Worm (Caenorhabditis elegans) whole organism, L2 larva: Measurements from ENCODE around the gene C02B4.3.

ENCODE experiments used
- C34F6.9 ChIP-seq: fragments of 150-350 bp; optimal IDR thresholded peaks from 2 replicates; lab custom pipeline; 2014; ENCODE audit warnings: missing biosample characterization, missing genetic modification characterization
- F13H6.1 ChIP-seq: sonication (generic microtip); optimal IDR thresholded peaks from 2 replicates; lab custom pipeline; 2016; ENCODE audit warnings: missing genetic modification characterization, missing compliant biosample characterization
- R02D3.7 ChIP-seq: fragments of 150-350 bp; optimal IDR thresholded peaks from 2 replicates; lab custom pipeline; 2014; ENCODE audit warnings: missing biosample characterization, missing genetic modification characterization
- Y55F3AM.14 ChIP-seq: fragments of 200-800 bp; sonication (Bioruptor generic); optimal IDR thresholded peaks from 2 replicates; lab custom pipeline; 2018; ENCODE audit warnings: mild to moderate bottlenecking, missing genetic modification characterization, missing compliant biosample characterization
- aly-2 ChIP-seq: fragments of 150-350 bp; optimal IDR thresholded peaks from 2 replicates; lab custom pipeline; 2014; ENCODE audit warnings: missing biosample characterization, missing genetic modification characterization
- ama-1 ChIP-seq: fragments of 150-350 bp; optimal IDR thresholded peaks from 2 replicates; lab custom pipeline; 2018; ENCODE audit warnings: inconsistent platforms
- blmp-1 ChIP-seq: sonication (generic microtip); optimal IDR thresholded peaks from 2 replicates; lab custom pipeline; 2017; ENCODE audit warnings: missing genetic modification characterization, mild to moderate bottlenecking, missing compliant biosample characterization, antibody characterized with exemption, moderate library complexity; ENCODE audit not compliant: insufficient read depth
- ceh-16 ChIP-seq: fragments of 150-350 bp; optimal IDR thresholded peaks from 2 replicates; lab custom pipeline; 2014; ENCODE audit warnings: missing biosample characterization, missing genetic modification characterization
- crh-2 ChIP-seq: sonication (generic microtip); optimal IDR thresholded peaks from 2 replicates; lab custom pipeline; 2017; ENCODE audit warnings: missing biosample characterization, missing genetic modification characterization
- elt-1 ChIP-seq: fragments of 150-350 bp; optimal IDR thresholded peaks from 2 replicates; lab custom pipeline; 2014; ENCODE audit warnings: missing biosample characterization, missing genetic modification characterization
- fos-1 ChIP-seq: fragments of 150-350 bp; optimal IDR thresholded peaks from 2 replicates; lab custom pipeline; 2014; ENCODE audit warnings: missing biosample characterization, missing genetic modification characterization
- gmeb-1 ChIP-seq: fragments of 150-350 bp; optimal IDR thresholded peaks from 2 replicates; lab custom pipeline; 2014; ENCODE audit warnings: missing biosample characterization, missing genetic modification characterization
- lin-11 ChIP-seq: fragments of 150-350 bp; sonication (generic microtip); optimal IDR thresholded peaks from 2 replicates; lab custom pipeline; 2014; ENCODE audit warnings: missing biosample characterization, missing genetic modification characterization, inconsistent platforms, mixed read lengths
- lin-13 ChIP-seq: fragments of 150-350 bp; optimal IDR thresholded peaks from 2 replicates; lab custom pipeline; 2014; ENCODE audit warnings: missing biosample characterization, missing genetic modification reagents, missing genetic modification characterization
- lin-39 ChIP-seq: fragments of 150-350 bp; optimal IDR thresholded peaks from 2 replicates; lab custom pipeline; 2014; ENCODE audit warnings: missing biosample characterization, missing genetic modification reagents, missing genetic modification characterization
- lsy-2 ChIP-seq, 2 experiments: fragments of 150-350 bp in 1 of 2; sonication (generic microtip) in 1 of 2; optimal IDR thresholded peaks; 2 replicates each; lab custom pipeline; 2014 to 2017; ENCODE audit warnings: missing biosample characterization in 2 of 2, missing genetic modification characterization in 2 of 2
- mbf-1 ChIP-seq: sonication (generic microtip); optimal IDR thresholded peaks from 2 replicates; lab custom pipeline; 2017; ENCODE audit warnings: missing biosample characterization, missing genetic modification characterization
- mdl-1 ChIP-seq, 2 experiments: fragments of 150-350 bp in 1 of 2; sonication (generic microtip) in 1 of 2; optimal IDR thresholded peaks; 2 replicates each; lab custom pipeline; 2017; ENCODE audit warnings: missing biosample characterization in 2 of 2, missing genetic modification characterization in 2 of 2
- nhr-10 ChIP-seq: sonication (generic microtip); optimal IDR thresholded peaks from 2 replicates; lab custom pipeline; 2017; ENCODE audit warnings: missing biosample characterization, missing genetic modification characterization
- nhr-11 ChIP-seq: fragments of 150-350 bp; optimal IDR thresholded peaks from 2 replicates; lab custom pipeline; 2014; ENCODE audit warnings: missing biosample characterization, missing genetic modification characterization
- nhr-129 ChIP-seq: fragments of 150-350 bp; optimal IDR thresholded peaks from 2 replicates; lab custom pipeline; 2014; ENCODE audit warnings: missing biosample characterization, missing genetic modification characterization
- nhr-23 ChIP-seq: fragments of 150-350 bp; optimal IDR thresholded peaks from 2 replicates; lab custom pipeline; 2014; ENCODE audit warnings: missing biosample characterization, missing genetic modification reagents, missing genetic modification characterization
- nhr-237 ChIP-seq: fragments of 150-350 bp; optimal IDR thresholded peaks from 2 replicates; lab custom pipeline; 2014; ENCODE audit warnings: missing biosample characterization, missing genetic modification characterization
- nhr-25 ChIP-seq: fragments of 150-350 bp; sonication (generic microtip); optimal IDR thresholded peaks from 3 replicates; lab custom pipeline; 2014; ENCODE audit warnings: missing biosample characterization, missing genetic modification characterization
- nhr-6 ChIP-seq: fragments of 150-350 bp; optimal IDR thresholded peaks from 2 replicates; lab custom pipeline; 2014; ENCODE audit warnings: missing biosample characterization, missing genetic modification characterization
- peb-1 ChIP-seq: fragments of 150-350 bp; optimal IDR thresholded peaks from 2 replicates; lab custom pipeline; 2014; ENCODE audit warnings: missing biosample characterization, missing genetic modification characterization
- sem-4 ChIP-seq: fragments of 150-350 bp; optimal IDR thresholded peaks from 2 replicates; lab custom pipeline; 2014; ENCODE audit warnings: missing biosample characterization, missing genetic modification reagents, missing genetic modification characterization
- skn-1 ChIP-seq: sonication (generic microtip); optimal IDR thresholded peaks from 2 replicates; lab custom pipeline; 2017; ENCODE audit warnings: missing biosample characterization, missing genetic modification characterization
- sma-3 ChIP-seq: sonication (generic microtip); optimal IDR thresholded peaks from 2 replicates; lab custom pipeline; 2016; ENCODE audit warnings: missing genetic modification reagents, missing genetic modification characterization, missing compliant biosample characterization
- sma-9 ChIP-seq, 2 experiments: fragments of 150-350 bp in 1 of 2; sonication (generic microtip) in 1 of 2; optimal IDR thresholded peaks; 2 replicates each; lab custom pipeline; 2014 to 2016; ENCODE audit warnings: missing genetic modification characterization in 2 of 2, mild to moderate bottlenecking in 1 of 2, missing biosample characterization in 1 of 2, missing compliant biosample characterization in 1 of 2, missing genetic modification reagents in 1 of 2, moderate library complexity in 1 of 2
- unc-39 ChIP-seq: fragments of 150-350 bp; optimal IDR thresholded peaks from 2 replicates; lab custom pipeline; 2014; ENCODE audit warnings: missing biosample characterization, missing genetic modification characterization
- unc-55 ChIP-seq: fragments of 150-350 bp; sonication (generic microtip); optimal IDR thresholded peaks from 3 replicates; lab custom pipeline; 2014; ENCODE audit warnings: missing biosample characterization, missing genetic modification reagents, missing genetic modification characterization
- unc-62 ChIP-seq: fragments of 150-350 bp; optimal IDR thresholded peaks from 2 replicates; lab custom pipeline; 2014; ENCODE audit warnings: missing biosample characterization, missing genetic modification reagents, missing genetic modification characterization
- zag-1 ChIP-seq: fragments of 150-350 bp; optimal IDR thresholded peaks from 2 replicates; lab custom pipeline; 2014; ENCODE audit warnings: missing biosample characterization, missing genetic modification characterization
- ztf-1 ChIP-seq: fragments of 200-800 bp; sonication (Bioruptor generic); conservative IDR thresholded peaks from 2 replicates; pipeline ENCODE4 v1.3.6; 2022; ENCODE audit warnings: missing genetic modification characterization, missing compliant biosample characterization
- ztf-11 ChIP-seq: sonication (generic microtip); optimal IDR thresholded peaks from 2 replicates; lab custom pipeline; 2017; ENCODE audit warnings: missing biosample characterization, missing genetic modification characterization
- ztf-4 ChIP-seq: fragments of 150-350 bp; optimal IDR thresholded peaks from 2 replicates; lab custom pipeline; 2014; ENCODE audit warnings: missing biosample characterization, missing genetic modification characterization

C02B4.3 gene

DNA sequence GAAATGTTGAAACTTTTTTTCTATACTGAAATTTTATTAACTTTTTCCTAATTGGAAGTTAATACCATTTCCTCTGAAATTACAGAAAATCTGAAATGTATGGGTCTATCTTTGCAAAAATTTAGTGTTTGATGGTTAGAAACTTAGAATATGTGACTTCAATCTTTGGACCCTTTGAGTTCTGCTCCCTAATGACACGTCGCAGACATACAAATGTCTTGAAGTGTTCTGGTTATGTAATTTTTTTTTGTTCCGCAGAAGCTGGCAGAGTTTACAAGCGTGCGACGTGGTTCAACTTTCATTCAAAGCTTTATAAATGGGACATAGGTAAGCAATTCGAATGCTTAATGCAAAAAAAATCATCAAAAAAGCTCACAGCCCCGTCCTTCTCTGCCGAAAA, 21.7 kb downstream of the C02B4.3 start:
- no peak for TF ChIP-seq lin-13 (GFP tag; lab: Kevin White, UChicago)
- no peak for TF ChIP-seq ztf-11 (tag; lab: Kevin White, UChicago)
- no peak for TF ChIP-seq C34F6.9 (tag; lab: Kevin White, UChicago)
- TF ChIP-seq nhr-11 (tag; lab: Kevin White, UChicago): no peak
- no peak for TF ChIP-seq lin-39 (tag; lab: Kevin White, UChicago)
- TF ChIP-seq R02D3.7 (tag; lab: Kevin White, UChicago): no peak
- TF ChIP-seq nhr-23 (tag; lab: Kevin White, UChicago): no peak
- TF ChIP-seq elt-1 (tag; lab: Kevin White, UChicago): no peak
- no peak for TF ChIP-seq ama-1 (lab: Kevin White, UChicago)
- TF ChIP-seq unc-62 (GFP tag; lab: Kevin White, UChicago): no peak
- no peak for TF ChIP-seq lsy-2 (tag; optimal IDR thresholded peaks at IDR 0.05; lab: Kevin White, UChicago)
- TF ChIP-seq fos-1 (tag; lab: Kevin White, UChicago): no peak

DNA sequence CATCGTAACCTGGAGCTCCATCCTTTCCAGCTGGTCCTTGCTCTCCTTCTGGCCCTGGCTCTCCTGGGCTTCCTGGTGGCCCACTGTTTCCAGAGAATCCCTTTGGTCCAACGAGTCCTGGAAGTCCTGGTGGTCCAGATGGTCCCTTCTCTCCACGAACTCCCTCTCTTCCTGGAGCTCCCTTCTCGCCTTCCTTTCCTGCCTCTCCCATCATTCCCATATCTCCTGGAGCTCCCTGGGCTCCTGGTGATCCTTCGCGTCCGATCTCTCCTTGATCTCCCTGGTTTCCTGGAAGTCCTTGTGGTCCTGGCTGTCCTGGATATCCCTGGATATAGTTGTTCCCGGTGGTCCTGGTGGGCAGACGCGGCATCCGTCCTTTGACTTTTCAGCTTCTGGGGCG, 23.4 kb downstream of the C02B4.3 start:
- TF ChIP-seq lin-11 (no peak), nhr-6 (tag; lab: Kevin White, UChicago) (no peak), blmp-1 (tag; lab: Kevin White, UChicago) (no peak), ztf-4 (tag; lab: Kevin White, UChicago) (no peak), nhr-23 (tag; lab: Kevin White, UChicago) (no peak), peb-1 (tag; lab: Kevin White, UChicago) (no peak), aly-2 (no peak), mbf-1 (tag; lab: Kevin White, UChicago) (no peak)
- TF ChIP-seq, all 48 proteins: peak for 0

DNA sequence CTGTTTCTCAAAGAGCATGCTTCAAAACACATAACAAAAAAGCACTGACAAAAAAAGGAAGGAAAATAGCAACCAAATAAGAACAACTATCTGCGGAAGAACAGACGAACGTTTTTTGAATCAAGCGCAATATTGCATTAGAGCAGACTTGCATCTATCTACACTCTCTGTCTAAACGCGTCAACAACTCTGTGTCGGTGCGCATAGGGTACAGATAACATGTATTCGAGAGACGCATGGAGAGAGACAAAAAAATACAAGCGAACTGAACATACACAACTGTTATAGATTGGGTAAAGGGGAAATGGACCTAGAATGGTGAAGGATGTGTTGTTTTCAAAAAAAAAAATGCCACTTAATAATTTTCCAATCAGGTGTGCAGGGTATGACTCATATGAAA, 24.6 kb downstream of the C02B4.3 start:
- TF ChIP-seq crh-2 (tag; lab: Kevin White, UChicago): peak; percentile 79
- TF ChIP-seq gmeb-1 (tag; lab: Kevin White, UChicago): peak; percentile 67
- no peak for TF ChIP-seq nhr-11 (tag; lab: Kevin White, UChicago)
- TF ChIP-seq Y55F3AM.14 (GFP tag; lab: Kevin White, UChicago): no peak
- no peak for TF ChIP-seq skn-1 (tag; lab: Kevin White, UChicago)
- peak; percentile 6 for TF ChIP-seq blmp-1 (tag; lab: Kevin White, UChicago)
- peak; percentile 49 for TF ChIP-seq sma-3 (GFP tag; lab: Kevin White, UChicago)
- no peak for TF ChIP-seq zag-1
- TF ChIP-seq sem-4 (tag; lab: Kevin White, UChicago): no peak
- peak; percentile 52 for TF ChIP-seq nhr-25 (tag; lab: Kevin White, UChicago)
- TF ChIP-seq lin-13 (GFP tag; lab: Kevin White, UChicago): peak; percentile 8
- no peak for TF ChIP-seq mbf-1 (tag; lab: Kevin White, UChicago)
- no peak for TF ChIP-seq ztf-1 (GFP tag; lab: Robert Waterston, UW)
- TF ChIP-seq unc-55: peak; percentile 72
- peak; percentile 59 for TF ChIP-seq sma-9 (GFP tag; optimal IDR thresholded peaks at IDR 0.05; lab: Kevin White, UChicago)
- TF ChIP-seq sma-9 (tag; optimal IDR thresholded peaks at IDR 0.05; lab: Kevin White, UChicago): no peak
- peak; percentile 54 for TF ChIP-seq C34F6.9 (tag; lab: Kevin White, UChicago)
- TF ChIP-seq nhr-23 (tag; lab: Kevin White, UChicago): no peak
- TF ChIP-seq nhr-10 (tag; lab: Kevin White, UChicago): no peak
- TF ChIP-seq mdl-1 (tag; optimal IDR thresholded peaks at IDR 0.05; lab: Kevin White, UChicago): no peak
- TF ChIP-seq ztf-4 (tag; lab: Kevin White, UChicago): no peak
- peak in 1 of 2 experiments; percentile 63 for TF ChIP-seq lsy-2 (tag; optimal IDR thresholded peaks at IDR 0.05; lab: Kevin White, UChicago)
- peak; percentile 40 for TF ChIP-seq nhr-6 (tag; lab: Kevin White, UChicago)
- TF ChIP-seq peb-1 (tag; lab: Kevin White, UChicago): no peak
- peak; percentile 81 for TF ChIP-seq nhr-129 (tag; lab: Kevin White, UChicago)
- peak; percentile 34 for TF ChIP-seq F13H6.1 (tag; lab: Kevin White, UChicago)
- no peak for TF ChIP-seq R02D3.7 (tag; lab: Kevin White, UChicago)
- peak; percentile 73 for TF ChIP-seq fos-1 (tag; lab: Kevin White, UChicago)
- no peak for TF ChIP-seq ama-1 (lab: Kevin White, UChicago)
- no peak for TF ChIP-seq nhr-237
- no peak for TF ChIP-seq unc-39
- TF ChIP-seq ceh-16 (tag; lab: Kevin White, UChicago): no peak
